Worm (Caenorhabditis elegans): ENCODE measurements around the gene F41B4.3.

ce11 chrX:6790986-6791385 lies 44.9 kb downstream of the F41B4.3 start, which contains the start of gene asp-3:
- TF ChIP-seq rnt-1 (tag; optimal IDR thresholded peaks at IDR 0.05) (no peak), ceh-9 (tag; optimal IDR thresholded peaks at IDR 0.05) (no peak), sox-4 (tag; optimal IDR thresholded peaks at IDR 0.05) (no peak), pha-4 (tag; optimal IDR thresholded peaks at IDR 0.05) (no peak), dve-1 (tag; optimal IDR thresholded peaks at IDR 0.05) (no peak), nfya-1 (tag; optimal IDR thresholded peaks at IDR 0.05) (no peak), lin-11 (tag; optimal IDR thresholded peaks at IDR 0.05) (no peak), elt-2 (tag; optimal IDR thresholded peaks at IDR 0.05) (peak; percentile 34), dmd-4 (tag; optimal IDR thresholded peaks at IDR 0.05; ENCODE audit: borderline replicate concordance) (no peak), K09A11.1 (tag; optimal IDR thresholded peaks at IDR 0.05; ENCODE audit: insufficient read depth) (no peak), madf-2 (tag; optimal IDR thresholded peaks at IDR 0.05) (no peak), fkh-10 (GFP tag; optimal IDR thresholded peaks at IDR 0.05) (no peak), ama-1 (optimal IDR thresholded peaks at IDR 0.05) (no peak), nhr-11 (tag; optimal IDR thresholded peaks at IDR 0.05) (no peak)

Measured in whole organism, late embryonic.